Fruit fly (Drosophila melanogaster) Kc167 (cell line): ENCODE measurements around the gene RpL28.

Experiments used
- Sin3A ChIP-seq: fragments of >200 bp; optimal IDR thresholded peaks from 2 replicates; lab custom pipeline; 2018; ENCODE audit warnings: missing external identifiers
- h ChIP-seq: fragments of >200 bp; optimal IDR thresholded peaks from 3 replicates; lab custom pipeline; 2018; ENCODE audit warnings: missing external identifiers
- insv ChIP-seq: fragments of >200 bp; optimal IDR thresholded peaks from 3 replicates; lab custom pipeline; 2018; ENCODE audit warnings: missing external identifiers
- psq ChIP-seq: fragments of >200 bp; optimal IDR thresholded peaks from 2 replicates; lab custom pipeline; 2017; ENCODE audit warnings: missing external identifiers

dm6 chr3L:3239033-3239752 is 16.4 kb upstream of the RpL28 start, which contains the start of gene CG17746:
- no peak for TF ChIP-seq h (lab: Kevin White, UChicago)
- no peak for TF ChIP-seq insv
- no peak for TF ChIP-seq Sin3A (lab: Kevin White, UChicago)
- TF ChIP-seq psq (lab: Kevin White, UChicago), result no peak
